Worm (Caenorhabditis elegans): ENCODE measurements around the gene F09G2.2.

DNA sequence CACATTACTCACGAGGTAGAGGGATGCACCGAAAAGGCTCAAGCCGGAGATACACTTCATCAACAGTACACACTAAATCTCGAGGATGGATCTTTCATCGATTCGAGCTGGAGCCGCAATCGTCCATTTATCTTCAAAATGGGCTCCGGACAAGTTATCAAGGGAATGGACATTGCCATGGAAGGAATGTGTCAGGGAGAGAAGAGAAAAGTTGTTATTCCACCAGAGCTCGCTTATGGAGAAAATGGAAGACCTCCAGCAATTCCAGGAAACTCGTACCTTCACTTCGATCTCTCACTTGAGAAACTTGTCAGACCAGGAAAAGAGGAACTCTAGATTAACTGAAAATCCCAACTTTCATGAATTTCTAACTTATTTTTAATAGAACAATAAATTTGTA, 29.2 kb downstream of the F09G2.2 start:
- TF ChIP-seq flt-1 (GFP tag; IDR thresholded peaks at IDR 0.05) (no peak), tab-1 (GFP tag; IDR thresholded peaks at IDR 0.05) (no peak), ref-1 (GFP tag; conservative IDR thresholded peaks at IDR 0.05) (no peak), ztf-29 (GFP tag; IDR thresholded peaks at IDR 0.05) (no peak)

Data from whole organism, midembryonic.